Worm (Caenorhabditis elegans) whole organism, midembryonic: Measurements from ENCODE around the gene ZC373.2.

Experiments
- T22C8.4 ChIP-seq: fragments of 200-800 bp; sonication (Bioruptor generic); IDR thresholded peaks from 2 replicates; pipeline ENCODE4 v1.3.6; 2022; ENCODE audit warnings: missing genetic modification characterization, missing compliant biosample characterization
- cog-1 ChIP-seq: sonication (generic microtip); optimal IDR thresholded peaks from 2 replicates; lab custom pipeline; 2016; ENCODE audit warnings: missing genetic modification characterization, missing compliant biosample characterization
- flt-1 ChIP-seq: fragments of 200-800 bp; sonication (Bioruptor generic); IDR thresholded peaks from 2 replicates; pipeline ENCODE4 v1.3.6; 2022; ENCODE audit warnings: missing genetic modification characterization, missing compliant biosample characterization
- klf-2 ChIP-seq: fragments of 200-800 bp; sonication (Bioruptor generic); conservative IDR thresholded peaks from 2 replicates; pipeline ENCODE4 v1.3.6; 2022; ENCODE audit warnings: missing genetic modification reagents, missing genetic modification characterization, missing compliant biosample characterization
- med-1 ChIP-seq: sonication (generic microtip); optimal IDR thresholded peaks from 2 replicates; lab custom pipeline; 2017; ENCODE audit warnings: missing genetic modification characterization, mild to moderate bottlenecking, missing compliant biosample characterization, antibody characterized with exemption, missing genetic modification reagents; ENCODE audit not compliant: insufficient read depth
- ref-1 ChIP-seq: fragments of 200-800 bp; sonication (Bioruptor generic); conservative IDR thresholded peaks from 2 replicates; pipeline ENCODE4 v1.3.6; 2022; ENCODE audit warnings: missing genetic modification reagents, missing genetic modification characterization, missing compliant biosample characterization
- tab-1 ChIP-seq: fragments of 200-800 bp; sonication (Bioruptor generic); IDR thresholded peaks from 2 replicates; pipeline ENCODE4 v1.3.6; 2022; ENCODE audit warnings: missing genetic modification characterization, missing compliant biosample characterization
- ztf-23 ChIP-seq: fragments of 200-800 bp; sonication (Bioruptor generic); IDR thresholded peaks from 2 replicates; pipeline ENCODE4 v1.3.6; 2022; ENCODE audit warnings: missing genetic modification reagents, missing genetic modification characterization, missing compliant biosample characterization
- ztf-29 ChIP-seq: fragments of 200-800 bp; sonication (Bioruptor generic); IDR thresholded peaks from 2 replicates; pipeline ENCODE4 v1.3.6; 2022; ENCODE audit warnings: missing genetic modification reagents, missing genetic modification characterization, missing compliant biosample characterization

ZC373.2 gene

DNA sequence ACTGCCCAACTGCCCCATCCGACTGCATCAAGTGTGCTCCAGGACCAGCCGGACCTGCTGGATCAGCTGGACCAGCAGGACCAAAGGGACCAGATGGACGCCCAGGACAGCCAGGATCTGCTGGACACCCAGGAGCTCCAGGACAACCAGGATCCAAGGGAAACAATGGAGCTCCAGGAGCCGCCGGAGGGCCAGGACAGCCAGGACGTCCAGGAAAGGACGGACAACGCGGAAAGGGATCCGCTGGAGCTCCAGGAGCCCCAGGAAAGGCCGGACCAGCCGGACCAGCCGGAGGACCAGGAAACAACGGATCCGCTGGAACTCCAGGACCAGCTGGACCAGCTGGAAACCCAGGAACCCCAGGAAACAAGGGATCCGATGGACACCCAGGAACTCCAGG lies 19.9 kb upstream of the ZC373.2 start:
- TF ChIP-seq klf-2 (GFP tag; lab: Robert Waterston, UW), result no peak
- peak; percentile 38; the same call in 1 of the 2 replicates for TF ChIP-seq ztf-23 (GFP tag; lab: Robert Waterston, UW)

DNA sequence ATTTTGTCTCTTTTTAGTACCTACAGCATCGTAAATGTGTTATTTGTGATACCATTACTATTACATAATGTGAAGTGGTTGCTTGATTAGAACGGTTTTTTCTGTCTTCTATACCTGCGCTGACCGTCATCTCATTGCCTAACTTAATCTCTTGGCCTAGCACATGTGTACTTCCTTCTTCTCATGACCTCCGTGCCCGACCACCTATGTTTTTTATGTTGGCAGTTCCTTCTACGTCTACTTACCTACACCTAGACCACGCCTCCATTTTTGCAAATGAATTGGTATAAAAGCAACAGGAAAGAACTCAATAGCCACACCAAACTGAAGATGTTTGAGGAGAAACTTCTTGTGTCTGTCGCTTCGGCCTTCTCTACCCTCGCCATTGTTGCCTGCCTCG lies 19.1 kb upstream of the ZC373.2 start, which contains the start of gene col-176:
Gene col-176 (plus strand): TSS at position 301 of the 400 bp plus-strand sequence.
- TF ChIP-seq med-1 (GFP tag; lab: Kevin White, UChicago) (no peak), ztf-29 (GFP tag; lab: Robert Waterston, UW) (no peak), cog-1 (tag; lab: Kevin White, UChicago) (no peak), flt-1 (GFP tag; lab: Robert Waterston, UW) (no peak), T22C8.4 (GFP tag; lab: Robert Waterston, UW) (no peak), ztf-23 (GFP tag; lab: Robert Waterston, UW) (no peak), ref-1 (GFP tag; lab: Robert Waterston, UW) (no peak), klf-2 (GFP tag; lab: Robert Waterston, UW) (no peak), tab-1 (GFP tag; lab: Robert Waterston, UW) (no peak)

DNA sequence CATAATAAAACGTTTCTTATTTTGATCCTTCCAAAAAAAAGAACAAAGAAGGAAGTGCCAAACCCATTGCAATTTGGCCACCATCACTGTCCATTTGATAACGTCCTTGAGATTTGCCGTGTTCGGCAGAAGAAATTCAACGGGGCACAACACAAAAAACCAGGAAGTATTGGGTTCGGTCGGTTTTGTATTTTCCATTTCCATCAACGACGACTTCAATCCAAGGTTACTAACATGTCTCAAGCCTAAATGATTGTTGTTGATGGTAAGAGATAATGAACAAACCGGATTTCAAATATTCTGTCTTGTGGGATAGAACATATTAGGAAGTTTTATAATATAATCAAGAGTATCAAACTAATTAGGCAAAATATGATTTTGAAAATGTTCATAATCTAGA lies 18.1 kb upstream of the ZC373.2 start:
- TF ChIP-seq ref-1 (GFP tag; lab: Robert Waterston, UW) (no peak), cog-1 (tag; lab: Kevin White, UChicago) (no peak), klf-2 (GFP tag; lab: Robert Waterston, UW) (no peak)

DNA sequence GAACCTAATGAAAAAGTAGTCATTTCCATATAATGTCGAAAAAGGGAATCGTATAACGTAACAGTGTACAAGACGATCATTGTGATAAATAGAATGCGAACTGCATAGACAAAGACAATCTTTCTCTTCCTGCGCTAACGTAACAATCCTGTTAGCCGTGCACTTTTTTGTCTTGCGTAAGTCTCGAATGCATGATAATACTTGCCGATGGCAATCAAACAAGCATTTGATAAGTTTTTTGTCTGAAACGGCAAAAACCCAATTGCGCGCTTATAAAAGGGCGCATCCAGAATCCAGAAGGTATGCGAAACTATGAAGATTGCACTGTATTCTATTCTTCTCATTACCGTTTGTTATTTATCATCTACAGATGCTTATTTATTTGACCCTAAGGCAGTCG lies 16.8 kb upstream of the ZC373.2 start, which contains the start of gene dao-4:
Gene dao-4 (plus strand): TSS at position 301 of the 400 bp plus-strand sequence.
- TF ChIP-seq med-1 (GFP tag; lab: Kevin White, UChicago), result no peak
- no peak for TF ChIP-seq ztf-29 (GFP tag; lab: Robert Waterston, UW)
- no peak for TF ChIP-seq flt-1 (GFP tag; lab: Robert Waterston, UW)
- no peak for TF ChIP-seq klf-2 (GFP tag; lab: Robert Waterston, UW)
- no peak for TF ChIP-seq T22C8.4 (GFP tag; lab: Robert Waterston, UW)
- no peak for TF ChIP-seq ref-1 (GFP tag; lab: Robert Waterston, UW)
- TF ChIP-seq ztf-23 (GFP tag; lab: Robert Waterston, UW), result no peak
- no peak for TF ChIP-seq tab-1 (GFP tag; lab: Robert Waterston, UW)
- TF ChIP-seq cog-1 (tag; lab: Kevin White, UChicago), result no peak

DNA sequence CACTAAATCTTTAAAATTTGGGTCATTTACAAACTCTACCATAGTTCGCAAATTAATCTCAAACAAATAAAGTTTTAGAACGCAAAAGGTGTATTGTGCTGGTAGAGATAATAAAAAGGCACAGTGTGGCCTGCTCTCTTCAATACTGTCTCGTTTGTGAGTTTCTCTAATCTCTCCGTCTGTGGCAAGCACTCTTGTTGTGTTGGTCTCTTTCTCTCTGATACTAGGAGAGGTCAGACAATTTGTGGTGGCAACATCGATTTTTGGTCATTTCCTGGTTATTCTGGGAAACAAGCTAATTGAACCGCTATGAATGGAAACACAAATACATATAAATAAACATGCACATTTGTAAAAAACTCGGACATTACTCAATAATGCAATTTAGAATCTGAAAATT lies 16.0 kb upstream of the ZC373.2 start, which contains the start of gene ZC373.5:
Gene ZC373.5 (minus strand): TSS at position 159 of the 400 bp plus-strand sequence.
- TF ChIP-seq med-1 (GFP tag; lab: Kevin White, UChicago) (no peak), flt-1 (GFP tag; lab: Robert Waterston, UW) (no peak), ref-1 (GFP tag; lab: Robert Waterston, UW) (no peak), cog-1 (tag; lab: Kevin White, UChicago) (no peak), ztf-29 (GFP tag; lab: Robert Waterston, UW) (no peak), T22C8.4 (GFP tag; lab: Robert Waterston, UW) (no peak), klf-2 (GFP tag; lab: Robert Waterston, UW) (no peak), tab-1 (GFP tag; lab: Robert Waterston, UW) (no peak), ztf-23 (GFP tag; lab: Robert Waterston, UW) (no peak)

DNA sequence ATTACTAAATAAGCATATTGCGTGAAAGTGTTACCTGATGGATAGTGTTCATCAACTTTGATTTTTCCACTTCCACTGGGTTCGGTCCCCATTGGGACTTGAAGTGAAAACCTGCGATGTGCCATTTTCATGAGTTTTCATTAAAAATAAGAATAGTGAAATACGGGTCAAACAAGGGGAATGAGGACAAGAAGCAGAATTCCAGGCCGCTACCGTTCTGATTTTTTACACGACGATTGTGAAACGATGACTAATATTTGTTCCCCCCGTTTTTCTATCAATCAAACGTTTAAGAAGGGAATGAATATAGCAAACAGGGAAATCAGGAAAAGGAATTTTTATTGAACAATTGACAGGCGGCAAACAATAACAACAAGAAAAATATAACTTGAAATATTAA lies 11.5 kb upstream of the ZC373.2 start, which contains the start of gene mlck-1:
Gene mlck-1 (minus strand): TSS at position 101 of the 400 bp plus-strand sequence.
- TF ChIP-seq ref-1 (GFP tag; lab: Robert Waterston, UW), result no peak
- no peak for TF ChIP-seq flt-1 (GFP tag; lab: Robert Waterston, UW)
- TF ChIP-seq med-1 (GFP tag; lab: Kevin White, UChicago), result no peak
- no peak for TF ChIP-seq klf-2 (GFP tag; lab: Robert Waterston, UW)
- no peak for TF ChIP-seq ztf-29 (GFP tag; lab: Robert Waterston, UW)
- no peak for TF ChIP-seq ztf-23 (GFP tag; lab: Robert Waterston, UW)
- no peak for TF ChIP-seq tab-1 (GFP tag; lab: Robert Waterston, UW)
- TF ChIP-seq cog-1 (tag; lab: Kevin White, UChicago), result no peak

DNA sequence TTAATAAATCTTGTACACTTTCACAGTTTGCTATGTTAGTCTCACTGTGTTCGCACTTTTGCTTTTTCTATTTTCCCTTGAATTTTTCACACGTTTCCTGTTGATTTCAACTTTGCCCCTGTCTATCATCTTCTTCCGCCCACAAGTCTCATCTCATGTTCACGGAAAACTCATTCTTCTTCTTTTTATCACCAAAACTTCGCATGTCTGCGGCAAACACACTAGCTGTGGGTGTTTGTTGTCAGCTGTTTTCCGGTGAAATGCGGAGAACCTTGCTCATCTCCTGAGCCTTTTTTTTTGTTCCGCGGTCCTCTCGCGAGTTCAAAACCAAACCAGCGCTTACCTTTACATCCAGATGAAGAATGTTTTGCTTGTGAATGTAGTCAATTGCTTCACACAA lies 10.2 kb upstream of the ZC373.2 start:
- no peak for TF ChIP-seq T22C8.4 (GFP tag; lab: Robert Waterston, UW)
- TF ChIP-seq ref-1 (GFP tag; lab: Robert Waterston, UW), result no peak

DNA sequence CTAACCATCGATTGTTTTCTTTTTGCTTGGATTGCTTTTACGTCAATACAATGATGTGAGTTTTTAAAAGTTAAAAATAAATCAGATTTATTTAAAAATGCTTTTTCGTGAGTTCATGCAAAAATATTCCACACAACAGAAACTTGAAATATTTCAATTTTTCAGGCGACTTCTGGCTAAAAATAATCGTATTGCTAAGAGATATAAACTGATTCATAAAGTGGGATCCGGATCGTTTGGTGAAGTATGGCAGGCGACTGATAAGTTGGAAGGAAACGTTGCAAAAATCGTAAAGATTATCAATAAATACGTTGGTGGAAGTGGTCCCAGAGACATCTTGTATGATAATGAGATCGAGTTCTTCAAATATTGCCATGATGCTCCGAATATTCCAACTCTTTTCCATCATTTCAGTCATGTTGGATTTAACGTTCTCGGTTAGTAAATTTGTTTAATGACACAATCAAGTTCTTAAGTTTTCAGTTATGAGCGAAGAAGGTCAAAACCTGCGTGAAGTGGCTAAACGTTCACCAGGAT lies 2.3 kb upstream of the ZC373.2 start, which contains the start of gene ZC373.3:
Gene ZC373.3 (plus strand): TSS at position 51 of the 537 bp plus-strand sequence.
- TF ChIP-seq tab-1 (GFP tag; lab: Robert Waterston, UW) (no peak), ztf-29 (GFP tag; lab: Robert Waterston, UW) (no peak), med-1 (GFP tag; lab: Kevin White, UChicago) (no peak), flt-1 (GFP tag; lab: Robert Waterston, UW) (no peak), T22C8.4 (GFP tag; lab: Robert Waterston, UW) (no peak), ref-1 (GFP tag; lab: Robert Waterston, UW) (no peak), ztf-23 (GFP tag; lab: Robert Waterston, UW) (no peak), klf-2 (GFP tag; lab: Robert Waterston, UW) (no peak), cog-1 (tag; lab: Kevin White, UChicago) (no peak)

DNA sequence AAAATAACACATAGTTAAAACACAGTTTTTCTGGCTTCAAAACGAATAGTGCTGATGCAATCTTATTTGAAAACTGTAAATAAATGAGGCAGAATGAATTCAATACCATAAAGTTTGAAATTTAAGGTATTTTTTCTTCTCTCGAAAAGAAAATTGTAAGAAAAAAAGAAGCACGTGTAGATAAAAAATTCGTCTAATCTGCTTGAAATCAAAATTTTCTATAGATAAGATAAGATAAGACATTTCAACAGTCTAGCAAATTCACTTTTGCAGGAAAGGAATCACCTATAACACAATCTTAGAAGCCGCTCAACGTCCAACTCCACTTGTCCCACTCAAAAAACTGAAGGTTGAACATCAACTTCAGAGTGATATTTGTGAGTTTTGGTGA lies 3.8 kb downstream of the ZC373.2 start:
- no peak for TF ChIP-seq cog-1 (tag; lab: Kevin White, UChicago)
- no peak for TF ChIP-seq klf-2 (GFP tag; lab: Robert Waterston, UW)
- no peak for TF ChIP-seq T22C8.4 (GFP tag; lab: Robert Waterston, UW)
- TF ChIP-seq ref-1 (GFP tag; lab: Robert Waterston, UW), result no peak
- TF ChIP-seq flt-1 (GFP tag; lab: Robert Waterston, UW), result no peak
- no peak for TF ChIP-seq med-1 (GFP tag; lab: Kevin White, UChicago)
- no peak for TF ChIP-seq tab-1 (GFP tag; lab: Robert Waterston, UW)
- TF ChIP-seq ztf-23 (GFP tag; lab: Robert Waterston, UW), result no peak
- TF ChIP-seq ztf-29 (GFP tag; lab: Robert Waterston, UW), result no peak
